Worm (Caenorhabditis elegans): Measurements from ENCODE around the gene pigw-1.

ce11 chrII:2884810-2885209 is at the start of gene pigw-1:
- TF ChIP-seq nhr-25 (tag; optimal IDR thresholded peaks at IDR 0.05), result no peak
- TF ChIP-seq hmg-11 (tag; optimal IDR thresholded peaks at IDR 0.05), result no peak
